Worm (Caenorhabditis elegans) whole organism, mixed stage, embryonic: ENCODE results near the gene R09H3.3.

ENCODE experiments used
- mep-1 ChIP-seq: fragments of 150-350 bp; optimal IDR thresholded peaks from 2 replicates; lab custom pipeline; 2017; ENCODE audit warnings: missing biosample characterization, missing genetic modification reagents, missing genetic modification characterization, inconsistent platforms
- nhr-12 ChIP-seq: fragments of 150-350 bp; optimal IDR thresholded peaks from 2 replicates; lab custom pipeline; 2014; ENCODE audit warnings: missing biosample characterization, missing genetic modification characterization
- snpc-4 ChIP-seq: fragments of 150-350 bp; optimal IDR thresholded peaks from 2 replicates; lab custom pipeline; 2014; ENCODE audit warnings: missing biosample characterization, missing genetic modification characterization
- unc-62 ChIP-seq: fragments of 150-350 bp; optimal IDR thresholded peaks from 2 replicates; lab custom pipeline; 2014; ENCODE audit warnings: missing biosample characterization, missing genetic modification reagents, missing genetic modification characterization

DNA sequence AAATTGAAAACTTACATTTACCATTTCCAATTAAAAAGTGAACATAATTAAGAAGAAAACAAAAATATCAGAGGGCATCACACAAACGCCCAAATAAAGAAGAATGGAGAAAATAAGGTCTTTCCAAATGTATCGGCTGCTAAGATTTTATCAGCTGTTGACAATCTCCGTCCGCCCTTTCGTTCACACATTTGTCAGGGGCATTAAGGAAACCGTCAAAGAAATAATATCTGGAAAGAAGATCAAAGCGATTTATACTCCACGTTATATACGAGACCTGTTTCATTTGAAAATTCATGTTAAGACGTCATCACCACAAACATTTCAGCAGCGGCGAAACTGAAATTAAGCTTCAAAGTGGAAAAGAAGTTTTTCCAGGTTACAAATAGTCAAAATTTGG, 43.9 kb upstream of the R09H3.3 start, which contains the start of gene fbxa-52:
- TF ChIP-seq nhr-12 (tag; lab: Kevin White, UChicago), result no peak
- no peak for TF ChIP-seq unc-62 (GFP tag; lab: Kevin White, UChicago)
- TF ChIP-seq snpc-4, result no peak
- no peak for TF ChIP-seq mep-1 (tag; lab: Kevin White, UChicago)
